Fruit fly (Drosophila melanogaster) whole organism, adult: ENCODE results near the gene Boh2.

Source experiments
- CG1620 ChIP-seq: fragments of 200-800 bp; sonication (Bioruptor generic); optimal IDR thresholded peaks from 2 replicates; lab custom pipeline; 2016; ENCODE audit warnings: missing biosample characterization, missing genetic modification characterization
- CG33017 ChIP-seq: fragments of 200-800 bp; sonication (Bioruptor generic); optimal IDR thresholded peaks from 2 replicates; lab custom pipeline; 2018; ENCODE audit warnings: missing biosample characterization, mild to moderate bottlenecking, missing genetic modification characterization, moderate library complexity
- CG7045 ChIP-seq: fragments of 200-800 bp; sonication (Bioruptor generic); optimal IDR thresholded peaks from 2 replicates; lab custom pipeline; 2017; ENCODE audit warnings: missing biosample characterization, mild to moderate bottlenecking, missing genetic modification characterization
- Crg-1 ChIP-seq: fragments of 200-800 bp; sonication (Bioruptor generic); optimal IDR thresholded peaks from 2 replicates; lab custom pipeline; 2016; ENCODE audit warnings: missing biosample characterization, missing genetic modification characterization
- Mnt ChIP-seq: fragments of 200-800 bp; sonication (Bioruptor generic); optimal IDR thresholded peaks from 2 replicates; lab custom pipeline; 2016; ENCODE audit warnings: missing biosample characterization, mild to moderate bottlenecking, missing genetic modification characterization
- bab1 ChIP-seq: fragments of 200-800 bp; sonication (Bioruptor generic); optimal IDR thresholded peaks from 3 replicates; lab custom pipeline; 2019; ENCODE audit warnings: missing biosample characterization, mild to moderate bottlenecking, missing genetic modification characterization, moderate library complexity
- cnc ChIP-seq, 2 experiments: fragments of >200 bp; optimal IDR thresholded peaks; 2 replicates each; lab custom pipeline; 2017

dm6 chr2L:11218918-11219317 is 40.1 kb downstream of the Boh2 start:
- TF ChIP-seq cnc (optimal IDR thresholded peaks at IDR 0.05; lab: Kevin White, UChicago) (no peak), CG7045 (GFP tag; lab: Kevin White, UChicago) (no peak), CG1620 (GFP tag; lab: Kevin White, UChicago) (no peak), bab1 (GFP tag; lab: Kevin White, UChicago) (no peak), Mnt (GFP tag; lab: Kevin White, UChicago) (no peak), Crg-1 (GFP tag; lab: Kevin White, UChicago) (no peak), CG33017 (tag; lab: Kevin White, UChicago) (no peak)
